Worm (Caenorhabditis elegans): ENCODE measurements around the gene glb-4.
A peak's percentile ranks its signal among the peaks of the same experiment; 100 is the strongest.

Gene glb-4

ce11 chrII:11142571-11142970, 31.6 kb upstream of the glb-4 start, which contains the start of gene arrd-6 (continued):
- TF ChIP-seq sdz-12 (GFP tag; optimal IDR thresholded peaks at IDR 0.05) = no peak
- TF ChIP-seq unc-62 (GFP tag; optimal IDR thresholded peaks at IDR 0.05 in 1 of 2) = peak in 1 of 2 experiments; percentile 98
- TF ChIP-seq unc-62 (tag; optimal IDR thresholded peaks at IDR 0.05) = no peak
- peak; percentile 2 for TF ChIP-seq hlh-30 (tag; optimal IDR thresholded peaks at IDR 0.05; ENCODE audit: insufficient read depth)
- TF ChIP-seq php-3 (GFP tag; IDR thresholded peaks at IDR 0.05) = no peak

DNA sequence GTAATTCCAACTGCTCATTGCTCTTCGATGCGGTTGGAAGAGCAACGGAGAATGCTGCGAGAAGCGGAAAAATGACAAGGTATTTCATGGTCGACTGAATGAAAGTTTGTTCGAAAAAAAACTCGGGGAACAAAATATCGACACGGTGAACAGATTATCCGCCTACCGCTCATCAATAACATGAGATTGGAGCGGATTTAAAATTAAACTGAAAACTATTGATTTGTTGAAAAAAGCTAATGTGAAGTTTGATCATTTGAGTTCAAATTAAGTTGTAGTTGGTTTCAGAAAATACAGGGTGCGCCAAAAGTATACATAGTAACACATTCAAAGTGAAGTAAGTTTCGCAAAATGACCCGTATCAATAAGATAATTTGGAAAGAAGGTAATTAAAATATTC, 29.1 kb upstream of the glb-4 start, which contains the start of gene F40F8.4:
Gene F40F8.4, minus strand, starts transcription at position 101 of the 400 bp plus-strand sequence.
- TF ChIP-seq ama-1 (optimal IDR thresholded peaks at IDR 0.05) = no peak
- TF ChIP-seq daf-12 (tag; optimal IDR thresholded peaks at IDR 0.05) = no peak
- TF ChIP-seq F49E8.2 (tag; optimal IDR thresholded peaks at IDR 0.05; ENCODE audit: borderline replicate concordance) = no peak
- no peak for TF ChIP-seq lin-29 (GFP tag; IDR thresholded peaks at IDR 0.05)
- TF ChIP-seq Y48G9A.11 (GFP tag; IDR thresholded peaks at IDR 0.05) = no peak
- TF ChIP-seq tra-1 (GFP tag; IDR thresholded peaks at IDR 0.05) = no peak
- TF ChIP-seq lir-3 (tag; optimal IDR thresholded peaks at IDR 0.05) = no peak
- TF ChIP-seq nhr-25 (tag; optimal IDR thresholded peaks at IDR 0.05; ENCODE audit: borderline replicate concordance, insufficient read depth) = no peak

DNA sequence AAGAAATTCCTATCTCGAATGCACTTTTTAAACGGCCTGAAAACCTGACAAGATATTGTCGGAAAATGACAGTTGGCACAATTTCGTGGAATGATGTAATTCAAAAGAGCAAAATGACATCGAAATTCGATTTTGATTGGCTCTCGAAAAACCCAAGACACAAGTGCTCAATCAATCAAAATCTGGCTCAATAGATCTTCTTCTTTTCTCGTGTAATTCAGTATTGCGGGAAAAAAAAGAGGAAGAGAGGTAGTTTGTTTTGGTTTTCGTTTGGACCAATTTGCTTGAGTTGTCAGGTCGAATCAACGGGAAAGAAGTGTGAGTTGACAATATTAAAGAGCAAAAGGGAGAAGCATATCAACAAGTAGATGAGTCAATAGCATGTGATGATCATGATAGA, 24.8 kb upstream of the glb-4 start:
- TF ChIP-seq hlh-11 (tag; optimal IDR thresholded peaks at IDR 0.05) (peak; percentile 22), hlh-30 (tag; optimal IDR thresholded peaks at IDR 0.05; ENCODE audit: insufficient read depth) (peak; percentile 32), zip-11 (GFP tag; IDR thresholded peaks at IDR 0.05) (no peak), unc-62 (GFP tag; optimal IDR thresholded peaks at IDR 0.05 in 1 of 2) (peak in 1 of 2 experiments; percentile 95), unc-62 (tag; optimal IDR thresholded peaks at IDR 0.05) (no peak), daf-16 (GFP tag; optimal IDR thresholded peaks at IDR 0.05) (peak in 1 of 2 experiments; percentile 67), daf-16 (tag; optimal IDR thresholded peaks at IDR 0.05) (peak; percentile 82), ceh-44 (GFP tag; IDR thresholded peaks at IDR 0.05) (no peak), cey-2 (tag; optimal IDR thresholded peaks at IDR 0.05; ENCODE audit: borderline replicate concordance, insufficient read depth) (no peak)

ce11 chrII:11134828-11135227, 23.8 kb upstream of the glb-4 start, which contains the start of gene F40F8.5:
Gene F40F8.5 (minus strand): TSS chrII:11134928.
- TF ChIP-seq daf-12 (tag; optimal IDR thresholded peaks at IDR 0.05) (no peak), lim-7 (GFP tag; IDR thresholded peaks at IDR 0.05) (no peak), nhr-11 (tag; optimal IDR thresholded peaks at IDR 0.05) (no peak), dve-1 (tag; optimal IDR thresholded peaks at IDR 0.05; ENCODE audit: insufficient read depth) (no peak), ceh-20 (GFP tag; IDR thresholded peaks at IDR 0.05) (no peak), snpc-1.2 (GFP tag; IDR thresholded peaks at IDR 0.05) (no peak), nhr-28 (tag; optimal IDR thresholded peaks at IDR 0.05) (no peak), lir-3 (tag; optimal IDR thresholded peaks at IDR 0.05) (no peak), Y5F2A.4 (GFP tag; optimal IDR thresholded peaks at IDR 0.05) (no peak), ceh-28 (tag; optimal IDR thresholded peaks at IDR 0.05) (no peak), F49E8.2 (tag; optimal IDR thresholded peaks at IDR 0.05; ENCODE audit: borderline replicate concordance) (no peak), pqm-1 (tag; optimal IDR thresholded peaks at IDR 0.05) (no peak), ceh-62 (tag; optimal IDR thresholded peaks at IDR 0.05) (no peak), madf-9 (GFP tag; conservative IDR thresholded peaks at IDR 0.05) (no peak), set-16 (GFP tag; IDR thresholded peaks at IDR 0.05) (no peak), sdz-12 (GFP tag; optimal IDR thresholded peaks at IDR 0.05) (no peak)

- TF ChIP-seq mes-2 (tag; optimal IDR thresholded peaks at IDR 0.05; ENCODE audit: poor library complexity, severe bottlenecking) (peak; percentile 68), aha-1 (tag) (peak; percentile 8), hlh-30 (tag; optimal IDR thresholded peaks at IDR 0.05; ENCODE audit: insufficient read depth) (peak; percentile 25), nhr-102 (tag; optimal IDR thresholded peaks at IDR 0.05) (peak; percentile 11), lin-15B (tag; optimal IDR thresholded peaks at IDR 0.05) (no peak), ces-1 (GFP tag; optimal IDR thresholded peaks at IDR 0.05) (no peak), lin-38 (GFP tag; IDR thresholded peaks at IDR 0.05) (peak; percentile 93), daf-16 (GFP tag; optimal IDR thresholded peaks at IDR 0.05) (peak in 1 of 2 experiments; percentile 44), daf-16 (tag; optimal IDR thresholded peaks at IDR 0.05) (peak; percentile 32), nhr-77 (tag; optimal IDR thresholded peaks at IDR 0.05) (peak; percentile 23), lsy-2 (tag; optimal IDR thresholded peaks at IDR 0.05) (peak in 1 of 2 experiments; percentile 82), nhr-28 (tag; optimal IDR thresholded peaks at IDR 0.05) (peak; percentile 1), mep-1 (tag; optimal IDR thresholded peaks at IDR 0.05) (peak; percentile 21), dpl-1 (GFP tag; optimal IDR thresholded peaks at IDR 0.05) (peak; percentile 86), dve-1 (tag; optimal IDR thresholded peaks at IDR 0.05; ENCODE audit: insufficient read depth) (peak; percentile 66), unc-130 (GFP tag; optimal IDR thresholded peaks at IDR 0.05) (no peak), snpc-1.2 (GFP tag; IDR thresholded peaks at IDR 0.05) (no peak)
These were observed 21.5 kb upstream of the glb-4 start, which contains the start of gene F40F8.11 for ce11 chrII:11132542-11132941. Gene F40F8.11 (minus strand): TSS chrII:11132590.
